Worm (Caenorhabditis elegans): ENCODE measurements around the gene D2063.1.

The D2063.1 gene

DNA sequence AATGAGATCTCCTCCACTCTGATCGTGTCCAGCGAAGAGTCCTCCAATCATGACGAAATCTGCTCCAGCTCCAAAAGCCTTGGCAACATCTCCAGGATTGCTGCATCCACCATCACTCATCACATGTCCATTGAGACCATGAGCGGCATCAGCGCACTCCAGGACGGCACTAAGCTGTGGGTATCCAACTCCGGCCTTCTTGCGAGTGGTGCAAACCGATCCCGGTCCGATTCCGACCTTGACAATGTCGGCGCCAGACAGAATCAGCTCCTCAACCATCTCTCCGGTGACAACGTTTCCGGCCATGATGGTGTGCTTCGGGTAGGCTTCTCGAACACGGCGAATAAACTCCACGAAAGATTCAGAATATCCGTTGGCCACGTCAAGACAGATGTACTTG is 43.6 kb downstream of the D2063.1 start:
- no peak for TF ChIP-seq rbr-2 (tag; optimal IDR thresholded peaks at IDR 0.05)
- TF ChIP-seq set-16 (GFP tag; IDR thresholded peaks at IDR 0.05): peak; percentile 55; the same call in 1 of the 2 replicates

- TF ChIP-seq pqm-1 (tag; optimal IDR thresholded peaks at IDR 0.05): peak; percentile 67
- TF ChIP-seq Y48G9A.11 (GFP tag; IDR thresholded peaks at IDR 0.05): peak; percentile 80
- 0 out of 2 replicates have a peak, but pooled peaks have one; percentile 26 for TF ChIP-seq pha-4 (GFP tag; IDR thresholded peaks at IDR 0.05)
- TF ChIP-seq pha-4 (tag; optimal IDR thresholded peaks at IDR 0.05): no peak
- peak; percentile 42 for TF ChIP-seq hlh-30 (tag; optimal IDR thresholded peaks at IDR 0.05; ENCODE audit: insufficient read depth)
- TF ChIP-seq nhr-25 (tag; optimal IDR thresholded peaks at IDR 0.05; ENCODE audit: borderline replicate concordance, insufficient read depth): peak; percentile 5
- peak; percentile 31; the same call in 1 of the 2 replicates for TF ChIP-seq lin-38 (GFP tag; IDR thresholded peaks at IDR 0.05)
- TF ChIP-seq ceh-20 (GFP tag; IDR thresholded peaks at IDR 0.05): no peak
- TF ChIP-seq hlh-11 (tag; optimal IDR thresholded peaks at IDR 0.05): peak; percentile 23
- no peak for TF ChIP-seq Y105C5A.15 (GFP tag; IDR thresholded peaks at IDR 0.05)
- peak in 1 of 2 experiments; percentile 21 for TF ChIP-seq hif-1 (tag; optimal IDR thresholded peaks at IDR 0.05)
- peak; percentile 53 for TF ChIP-seq hmg-1.1 (GFP tag; IDR thresholded peaks at IDR 0.05)
- TF ChIP-seq dpl-1 (GFP tag; optimal IDR thresholded peaks at IDR 0.05): peak; percentile 67
- peak; percentile 99 for TF ChIP-seq T20F7.1 (GFP tag; optimal IDR thresholded peaks at IDR 0.05)
- TF ChIP-seq aha-1 (tag): no peak
- TF ChIP-seq lsy-2 (tag; optimal IDR thresholded peaks at IDR 0.05): peak in 1 of 2 experiments; percentile 73
- no peak for TF ChIP-seq mdt-29 (GFP tag; IDR thresholded peaks at IDR 0.05)
- TF ChIP-seq dve-1 (tag; optimal IDR thresholded peaks at IDR 0.05; ENCODE audit: insufficient read depth): peak; percentile 51
- no peak for TF ChIP-seq nhr-11 (tag; optimal IDR thresholded peaks at IDR 0.05)
- TF ChIP-seq attf-4 (tag; optimal IDR thresholded peaks at IDR 0.05): no peak
- no peak for TF ChIP-seq daf-16 (GFP tag; optimal IDR thresholded peaks at IDR 0.05)
- TF ChIP-seq daf-16 (tag; optimal IDR thresholded peaks at IDR 0.05): no peak
- no peak for TF ChIP-seq nhr-41 (GFP tag; IDR thresholded peaks at IDR 0.05)
- TF ChIP-seq ceh-44 (GFP tag; IDR thresholded peaks at IDR 0.05): no peak
- TF ChIP-seq spr-1 (tag; optimal IDR thresholded peaks at IDR 0.05): no peak
- no peak for TF ChIP-seq ctbp-1 (GFP tag; IDR thresholded peaks at IDR 0.05)
- peak; percentile 60 for TF ChIP-seq mes-2 (tag; optimal IDR thresholded peaks at IDR 0.05; ENCODE audit: poor library complexity, severe bottlenecking)
- TF ChIP-seq mdl-1 (tag; optimal IDR thresholded peaks at IDR 0.05): peak in 1 of 2 experiments; percentile 8
Measured at ce11 chrV:4371309-4371933, 44.5 kb downstream of the D2063.1 start, which contains the start of the genes gmpr-1 and fipp-1. Gene gmpr-1 (minus strand): TSS chrV:4371383. Gene fipp-1 (plus strand): TSS chrV:4371807.

DNA sequence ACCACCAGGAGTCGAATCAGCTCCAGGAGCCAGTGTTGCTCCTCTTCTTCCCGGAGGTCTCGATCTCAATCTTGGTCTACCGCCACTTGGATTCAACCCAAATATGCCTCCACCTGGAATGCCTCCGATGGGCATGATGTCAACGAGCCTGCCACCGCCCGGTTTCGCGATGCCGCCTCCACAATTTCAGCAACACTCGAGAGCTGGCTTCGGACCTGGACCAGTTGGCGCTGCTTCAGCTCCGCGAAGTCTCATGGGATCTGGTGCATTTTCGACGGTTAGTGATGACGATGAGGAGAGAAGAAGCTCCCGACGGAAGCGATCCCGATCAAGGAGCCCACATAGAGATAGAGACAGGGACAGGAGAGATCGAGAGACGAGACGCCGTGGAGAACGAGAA is 46.1 kb downstream of the D2063.1 start:
- TF ChIP-seq duxl-1 (tag; optimal IDR thresholded peaks at IDR 0.05; ENCODE audit: poor library complexity) (no peak), set-16 (GFP tag; IDR thresholded peaks at IDR 0.05) (peak; percentile 88)

DNA sequence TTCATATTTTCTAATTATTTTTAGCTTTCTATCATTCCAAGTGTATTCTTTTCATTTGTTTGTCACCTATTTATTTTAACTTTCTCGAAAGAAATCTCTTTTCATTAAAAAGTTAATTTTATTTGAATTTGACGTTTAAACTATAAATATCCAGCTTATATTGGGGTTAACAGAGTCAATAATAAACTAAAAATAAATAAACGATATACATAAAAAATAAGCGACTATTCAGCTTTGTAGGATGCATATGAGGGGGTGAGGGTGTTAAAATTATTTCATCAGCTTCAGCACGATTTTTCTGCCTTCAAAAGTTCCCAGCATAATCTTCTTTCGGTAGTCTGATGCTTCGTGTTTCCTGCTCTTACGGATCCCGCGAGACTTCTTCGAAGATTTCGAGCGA is 46.7 kb downstream of the D2063.1 start:
- TF ChIP-seq lin-38 (GFP tag; IDR thresholded peaks at IDR 0.05) (peak; percentile 42), fkh-10 (GFP tag; optimal IDR thresholded peaks at IDR 0.05) (no peak)

DNA sequence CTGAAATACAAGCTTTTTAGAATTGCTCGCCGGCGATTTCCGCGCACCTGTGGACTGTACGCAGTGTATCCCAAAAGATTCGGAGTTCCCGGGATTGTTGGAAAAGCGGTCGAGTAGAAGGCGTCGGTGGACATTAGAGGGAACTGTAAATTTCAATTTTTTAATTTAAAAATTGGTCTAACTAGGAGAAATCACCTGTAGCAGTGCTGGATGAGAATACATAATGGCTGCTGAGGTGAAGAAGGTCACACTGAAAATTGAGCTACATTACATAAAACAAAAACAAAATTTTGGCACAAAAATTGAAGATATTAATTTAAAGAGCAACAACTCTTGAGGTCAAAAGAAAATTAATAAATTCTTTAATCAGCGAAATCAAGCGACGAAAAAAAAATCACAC is 47.7 kb downstream of the D2063.1 start, which contains the start of gene neg-1:
Gene neg-1, minus strand, starts transcription at position 250 of the 400 bp plus-strand sequence.
- TF ChIP-seq unc-62 (GFP tag; optimal IDR thresholded peaks at IDR 0.05 in 1 of 2) (peak in 1 of 2 experiments; percentile 44), unc-62 (tag; optimal IDR thresholded peaks at IDR 0.05) (no peak), dmd-8 (GFP tag; IDR thresholded peaks at IDR 0.05) (no peak)

Data from whole organism, L4 larva.